Fruit fly (Drosophila melanogaster): ENCODE data around the gene Es2.

Es2 gene

DNA sequence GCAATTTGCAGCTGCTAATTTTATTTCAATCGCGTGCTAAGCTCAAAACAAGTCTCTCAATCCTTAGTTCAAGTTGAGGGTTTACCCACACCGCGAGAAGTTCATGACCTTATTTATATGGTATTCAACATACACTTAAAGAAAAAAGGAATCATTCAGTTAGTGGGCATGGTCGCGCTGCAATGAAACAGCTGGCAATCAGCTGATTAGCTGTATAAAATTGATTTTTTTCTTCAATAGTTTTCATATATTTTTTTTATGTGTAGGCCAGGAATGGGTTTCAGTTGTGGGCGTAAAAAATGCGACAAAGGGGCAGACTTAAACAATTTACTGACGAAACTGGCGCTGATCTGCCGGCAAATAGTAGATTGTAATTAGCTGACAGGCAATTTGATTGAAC lies 37.9 kb downstream of the Es2 start:
- no peak for TF ChIP-seq CG5204 (GFP tag; optimal IDR thresholded peaks at IDR 0.05)
- no peak for TF ChIP-seq Clk (GFP tag; optimal IDR thresholded peaks at IDR 0.05)
- TF ChIP-seq cic (GFP tag; optimal IDR thresholded peaks at IDR 0.05) = no peak
- TF ChIP-seq CG11617 (GFP tag; optimal IDR thresholded peaks at IDR 0.05) = no peak
- no peak for TF ChIP-seq CG7045 (GFP tag; optimal IDR thresholded peaks at IDR 0.05)
- no peak for TF ChIP-seq tj (GFP tag; optimal IDR thresholded peaks at IDR 0.05)
- no peak for TF ChIP-seq Mnt (GFP tag; optimal IDR thresholded peaks at IDR 0.05)
- TF ChIP-seq kay (GFP tag; ENCODE audit: borderline replicate concordance) = no peak
- TF ChIP-seq CG14711 (tag; optimal IDR thresholded peaks at IDR 0.05) = no peak
- no peak for TF ChIP-seq pad (GFP tag; optimal IDR thresholded peaks at IDR 0.05)
- TF ChIP-seq CG12768 (GFP tag; optimal IDR thresholded peaks at IDR 0.05) = no peak

DNA sequence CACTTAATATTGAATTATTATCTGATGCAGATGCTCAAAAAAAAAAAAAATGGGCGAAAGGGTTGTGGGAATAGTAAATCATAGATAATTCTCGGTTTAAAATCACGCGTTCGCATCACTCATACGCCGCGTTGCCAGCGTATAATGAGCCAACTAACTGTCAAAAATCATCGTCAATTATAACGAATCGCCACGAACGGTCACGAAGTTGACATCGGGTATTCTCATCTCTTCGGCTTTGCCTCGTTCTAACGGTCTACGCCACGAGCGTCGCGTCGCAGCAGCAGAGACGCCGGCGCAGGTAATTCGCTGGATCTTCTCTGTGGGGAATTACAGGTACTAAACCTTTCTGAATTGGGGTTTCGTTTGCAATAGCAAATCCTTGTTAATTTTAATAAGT lies 40.1 kb downstream of the Es2 start:
- TF ChIP-seq Hr96 (GFP tag; optimal IDR thresholded peaks at IDR 0.05) = no peak
- TF ChIP-seq Clk (GFP tag; optimal IDR thresholded peaks at IDR 0.05) = no peak
- no peak for TF ChIP-seq toe (GFP tag; optimal IDR thresholded peaks at IDR 0.05)
- no peak for TF ChIP-seq cic (GFP tag; optimal IDR thresholded peaks at IDR 0.05)
- TF ChIP-seq CG5204 (GFP tag; optimal IDR thresholded peaks at IDR 0.05) = no peak
- TF ChIP-seq Mnt (GFP tag; optimal IDR thresholded peaks at IDR 0.05) = no peak
- no peak for TF ChIP-seq Crg-1 (GFP tag; optimal IDR thresholded peaks at IDR 0.05)
- no peak for TF ChIP-seq CG11617 (GFP tag; optimal IDR thresholded peaks at IDR 0.05)
- no peak for TF ChIP-seq pad (GFP tag; optimal IDR thresholded peaks at IDR 0.05)
- no peak for TF ChIP-seq CG7101 (tag; optimal IDR thresholded peaks at IDR 0.05)

DNA sequence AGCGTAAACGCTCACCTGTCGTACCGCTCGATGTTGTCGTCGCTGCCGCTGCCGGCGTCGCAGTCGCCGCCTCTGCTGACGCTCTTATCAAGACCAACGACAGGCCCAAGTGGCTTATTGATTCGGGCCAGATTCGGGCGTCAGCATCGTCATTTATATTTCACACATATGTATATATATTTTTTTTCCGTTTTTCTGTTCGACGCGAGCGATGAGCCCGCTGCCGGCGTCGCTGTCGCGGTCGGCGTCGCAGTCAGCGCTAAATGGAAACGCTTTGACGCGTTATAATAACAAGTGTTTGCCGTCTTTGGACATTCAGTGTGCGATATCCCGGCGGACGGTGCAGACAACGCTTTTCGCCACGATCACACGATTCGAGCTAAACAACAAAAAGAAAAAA lies 40.8 kb downstream of the Es2 start:
- TF ChIP-seq cnc (optimal IDR thresholded peaks at IDR 0.05) (no peak), cic (GFP tag; optimal IDR thresholded peaks at IDR 0.05) (peak; percentile 38), CG14711 (tag; optimal IDR thresholded peaks at IDR 0.05) (no peak), bab1 (GFP tag; optimal IDR thresholded peaks at IDR 0.05) (no peak), CG7045 (GFP tag; optimal IDR thresholded peaks at IDR 0.05) (no peak)

DNA sequence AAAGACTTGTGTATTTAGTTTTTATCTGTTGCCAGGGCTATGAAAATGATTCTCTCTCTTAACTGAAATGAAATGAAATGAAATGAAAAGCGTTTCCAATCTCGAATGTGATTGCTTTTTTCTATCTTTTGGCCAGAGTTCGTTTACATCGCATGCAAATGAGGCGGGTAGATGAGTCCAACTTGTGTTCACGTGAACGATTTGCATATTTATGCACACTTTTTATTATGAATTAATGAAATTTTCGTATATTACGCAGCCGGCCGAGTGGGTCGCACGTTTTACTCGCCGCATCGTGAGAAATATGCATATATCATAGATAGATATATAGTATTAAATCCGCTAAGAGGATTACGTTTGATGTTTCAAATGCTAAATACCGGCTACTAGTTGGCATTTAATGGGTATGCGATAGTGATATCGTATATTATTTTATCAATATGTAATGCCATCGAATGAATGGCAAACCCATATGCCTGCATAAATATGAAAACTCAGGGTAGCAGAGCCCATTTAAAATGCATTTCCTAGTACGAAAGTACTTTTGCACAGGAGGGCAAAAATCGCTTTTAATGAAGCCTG lies 43.8 kb downstream of the Es2 start:
- TF ChIP-seq pad (GFP tag; optimal IDR thresholded peaks at IDR 0.05) (no peak), CG14711 (tag; optimal IDR thresholded peaks at IDR 0.05) (no peak), CG5204 (GFP tag; optimal IDR thresholded peaks at IDR 0.05) (no peak), Hr96 (GFP tag; optimal IDR thresholded peaks at IDR 0.05) (no peak), CG7045 (GFP tag; optimal IDR thresholded peaks at IDR 0.05) (no peak), tj (GFP tag; optimal IDR thresholded peaks at IDR 0.05) (no peak)

DNA sequence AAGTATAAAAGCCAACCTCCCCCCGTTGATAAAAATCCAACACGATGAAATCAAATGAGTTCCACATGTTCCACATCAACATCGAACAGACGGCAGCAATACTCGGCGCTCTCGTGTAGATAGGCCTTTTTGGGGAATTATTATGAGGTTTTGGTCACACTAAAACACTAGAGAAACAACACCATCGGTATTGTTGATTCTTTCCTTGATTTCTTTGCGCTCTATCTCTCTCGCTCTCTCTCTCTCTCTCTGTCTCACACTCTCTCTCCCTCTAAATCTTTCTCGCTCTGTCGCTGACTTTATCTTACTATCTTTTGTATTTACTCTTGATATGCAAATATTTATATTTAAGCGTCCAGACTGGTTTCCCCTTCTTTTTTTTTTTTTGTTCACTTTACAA lies 49.5 kb downstream of the Es2 start:
- TF ChIP-seq CG7045 (GFP tag; optimal IDR thresholded peaks at IDR 0.05) = peak; percentile 23
- peak; percentile 49 for TF ChIP-seq CG7101 (tag; optimal IDR thresholded peaks at IDR 0.05)
- TF ChIP-seq tj (GFP tag; optimal IDR thresholded peaks at IDR 0.05) = no peak

DNA sequence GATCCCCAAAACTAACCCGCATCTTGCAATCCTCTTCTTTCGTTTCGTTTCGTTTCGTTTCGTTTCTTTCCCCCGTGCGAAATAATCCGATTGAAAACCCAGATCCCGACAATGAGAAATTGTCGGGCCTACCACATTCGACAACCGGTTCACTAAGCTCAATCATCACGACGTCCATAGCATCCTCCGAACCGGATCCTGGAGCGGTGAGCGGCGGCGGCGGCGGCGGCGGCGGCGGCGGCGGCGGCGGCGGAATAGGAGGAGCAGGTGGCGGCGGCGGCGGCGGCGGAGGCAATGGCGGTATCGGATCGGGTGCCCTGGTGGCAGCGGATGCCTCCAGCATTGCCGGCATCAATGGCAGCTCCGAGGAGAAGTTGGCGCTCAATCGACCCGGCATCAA lies 51.0 kb downstream of the Es2 start:
- TF ChIP-seq Clk (GFP tag; optimal IDR thresholded peaks at IDR 0.05) (no peak), cic (GFP tag; optimal IDR thresholded peaks at IDR 0.05) (no peak), Mnt (GFP tag; optimal IDR thresholded peaks at IDR 0.05) (no peak), cnc (optimal IDR thresholded peaks at IDR 0.05) (no peak), CG7101 (tag; optimal IDR thresholded peaks at IDR 0.05) (no peak), bab1 (GFP tag; optimal IDR thresholded peaks at IDR 0.05) (no peak), CG7045 (GFP tag; optimal IDR thresholded peaks at IDR 0.05) (no peak), CG12768 (GFP tag; optimal IDR thresholded peaks at IDR 0.05) (no peak)
